Fruit fly (Drosophila melanogaster): ENCODE results near the gene betaNACtes4.
"Not testable (repeated sequence)": the region's sequence is repeated elsewhere in the genome, so short reads cannot be mapped to it uniquely, and the experiment has no call there.

betaNACtes4 gene

DNA sequence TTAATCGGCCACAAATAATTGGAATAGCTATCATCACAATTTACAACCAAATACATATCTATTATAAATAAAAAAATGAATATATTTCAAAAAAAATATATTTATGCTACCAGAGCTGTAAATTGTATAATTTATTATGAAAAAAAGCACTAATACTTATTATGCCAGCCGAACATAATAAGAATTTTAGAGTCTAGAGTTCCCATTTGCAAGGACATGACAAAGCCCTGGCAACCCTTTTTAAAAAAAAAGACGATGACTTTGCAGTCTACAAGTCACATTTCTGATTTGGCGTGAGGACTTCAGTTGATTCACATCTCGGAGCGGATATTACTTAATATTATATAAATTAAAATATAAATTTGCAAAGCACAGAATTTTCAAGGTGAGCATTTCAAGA, at the start of gene betaNACtes4:
betaNACtes4 (plus strand) TSS at position 301 of the 400 bp plus-strand sequence.
- not testable (repeated sequence) for TF ChIP-seq Pif1B (GFP tag; optimal IDR thresholded peaks at IDR 0.05); fd96Ca (GFP tag; IDR thresholded peaks at IDR 0.05); Snoo (tag; optimal IDR thresholded peaks at IDR 0.05)

DNA sequence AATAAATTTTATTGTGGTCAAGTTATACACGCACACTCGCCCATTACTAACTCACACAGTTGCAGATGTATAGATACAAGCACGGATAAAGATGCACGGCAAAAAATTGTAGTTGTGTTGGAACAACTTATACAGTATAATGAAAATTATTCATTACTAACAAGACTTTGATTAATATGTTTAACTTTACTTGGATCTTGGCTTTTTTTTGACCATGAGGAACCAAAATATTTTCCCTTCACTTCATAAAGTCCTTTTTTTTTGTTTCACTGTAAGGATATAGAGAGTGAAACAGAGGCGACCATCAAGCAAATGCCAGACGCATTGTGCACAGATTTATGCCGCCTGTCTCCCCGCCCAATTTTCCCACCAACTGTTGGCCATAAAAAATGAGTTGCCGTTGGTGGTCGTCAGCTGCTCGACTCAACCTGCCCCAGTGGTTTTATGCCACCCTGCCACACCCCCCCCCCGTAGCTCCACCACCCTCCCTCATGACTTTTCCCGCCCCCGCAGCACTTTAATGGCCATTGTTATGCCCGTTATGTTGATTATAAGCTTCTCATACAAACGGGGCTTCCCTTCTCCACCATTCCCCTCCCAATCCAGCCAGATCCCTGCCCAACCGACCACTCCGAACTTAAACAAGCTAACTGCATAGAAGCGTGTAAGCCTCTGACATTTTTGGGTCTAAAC, 48.5 kb upstream of the betaNACtes4 start:
- TF ChIP-seq CG10348 (GFP tag; IDR thresholded peaks at IDR 0.05) (no peak), D1 (tag; optimal IDR thresholded peaks at IDR 0.05) (no peak), gl (tag; optimal IDR thresholded peaks at IDR 0.05) (no peak), Pif1A (GFP tag; optimal IDR thresholded peaks at IDR 0.05) (no peak), CG34367 (tag; optimal IDR thresholded peaks at IDR 0.05) (no peak), EcR (GFP tag; optimal IDR thresholded peaks at IDR 0.05) (no peak), CG17806 (tag; optimal IDR thresholded peaks at IDR 0.05) (no peak), Pif1B (GFP tag; optimal IDR thresholded peaks at IDR 0.05) (no peak), CG14655 (GFP tag; optimal IDR thresholded peaks at IDR 0.05) (no peak), CG4496 (GFP tag; IDR thresholded peaks at IDR 0.05) (no peak), fd96Ca (GFP tag; IDR thresholded peaks at IDR 0.05) (no peak), CG12605 (GFP tag; IDR thresholded peaks at IDR 0.05) (no peak), CG13204 (GFP tag; optimal IDR thresholded peaks at IDR 0.05) (no peak)

DNA sequence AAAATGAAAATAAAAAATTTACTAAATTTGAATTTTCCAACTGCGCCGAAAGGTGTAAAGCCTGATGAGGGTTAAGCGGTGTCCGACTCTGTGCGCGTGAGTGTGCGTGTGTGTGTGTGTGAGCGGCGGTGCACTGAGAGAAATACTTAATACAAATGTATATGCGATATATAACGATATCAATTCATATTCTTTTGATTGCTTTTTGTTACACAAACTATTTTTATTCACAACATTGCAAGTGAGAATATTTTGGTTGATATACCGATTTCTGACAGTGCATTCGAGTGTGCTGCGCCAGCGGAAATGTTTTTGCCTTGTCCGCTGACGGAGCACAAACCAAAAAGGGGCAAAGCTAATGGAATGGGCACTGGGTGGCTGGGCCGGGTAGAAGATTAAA, 47.9 kb upstream of the betaNACtes4 start:
- no peak for TF ChIP-seq D1 (tag; optimal IDR thresholded peaks at IDR 0.05)
- peak; percentile 6 for TF ChIP-seq CG8159 (tag; optimal IDR thresholded peaks at IDR 0.05)

dm6 chrX:14378506-14378905, 1.6 kb upstream of the betaNACtes4 start, which contains the start of gene betaNACtes3:
Gene betaNACtes3 (plus strand): TSS chrX:14378806.
- not testable (repeated sequence) for TF ChIP-seq gl (tag; optimal IDR thresholded peaks at IDR 0.05); EcR (GFP tag; optimal IDR thresholded peaks at IDR 0.05); Snoo (tag; optimal IDR thresholded peaks at IDR 0.05)

Data from whole organism, pupa.